Worm (Caenorhabditis elegans): Measurements from ENCODE around the gene F09F9.3.

Gene F09F9.3

ce11 chrX:4136547-4137311 is 15.9 kb upstream of the F09F9.3 start:
- TF ChIP-seq nhr-129 (tag; optimal IDR thresholded peaks at IDR 0.05) (peak; percentile 41), sma-3 (GFP tag; optimal IDR thresholded peaks at IDR 0.05) (no peak)

- TF ChIP-seq nhr-12 (tag; optimal IDR thresholded peaks at IDR 0.05): no peak
- TF ChIP-seq gmeb-1 (tag; optimal IDR thresholded peaks at IDR 0.05): no peak
- no peak for TF ChIP-seq mab-5 (tag; optimal IDR thresholded peaks at IDR 0.05)
- TF ChIP-seq nhr-237 (tag; optimal IDR thresholded peaks at IDR 0.05): no peak
- TF ChIP-seq lsy-2 (tag; optimal IDR thresholded peaks at IDR 0.05): no peak
- TF ChIP-seq fos-1 (tag; optimal IDR thresholded peaks at IDR 0.05): no peak
- TF ChIP-seq blmp-1 (tag; optimal IDR thresholded peaks at IDR 0.05; ENCODE audit: insufficient read depth): no peak
- no peak for TF ChIP-seq unc-62 (GFP tag; optimal IDR thresholded peaks at IDR 0.05)
- TF ChIP-seq ceh-82 (tag; optimal IDR thresholded peaks at IDR 0.05): no peak
- TF ChIP-seq mbf-1 (tag; optimal IDR thresholded peaks at IDR 0.05): no peak
- no peak for TF ChIP-seq nhr-77 (tag; optimal IDR thresholded peaks at IDR 0.05)
- no peak for TF ChIP-seq nhr-25 (tag; optimal IDR thresholded peaks at IDR 0.05)
- no peak for TF ChIP-seq sma-3 (GFP tag; optimal IDR thresholded peaks at IDR 0.05)
- TF ChIP-seq R02D3.7 (tag; optimal IDR thresholded peaks at IDR 0.05): no peak
- TF ChIP-seq nhr-6 (tag; optimal IDR thresholded peaks at IDR 0.05): no peak
- TF ChIP-seq ztf-11 (tag; optimal IDR thresholded peaks at IDR 0.05): no peak
- TF ChIP-seq ama-1 (optimal IDR thresholded peaks at IDR 0.05): no peak
- TF ChIP-seq mdl-1 (tag; optimal IDR thresholded peaks at IDR 0.05): no peak
- TF ChIP-seq crh-2 (tag; optimal IDR thresholded peaks at IDR 0.05): no peak
Measured at ce11 chrX:4134855-4135254, 14.0 kb upstream of the F09F9.3 start, which contains the start of gene ZK470.2. ZK470.2 (plus strand) TSS chrX:4135155.

ce11 chrX:4133378-4133777 is 12.5 kb upstream of the F09F9.3 start:
- TF ChIP-seq unc-55 (GFP tag; optimal IDR thresholded peaks at IDR 0.05) (no peak), mbf-1 (tag; optimal IDR thresholded peaks at IDR 0.05) (no peak), gmeb-1 (tag; optimal IDR thresholded peaks at IDR 0.05) (no peak), mdl-1 (tag; optimal IDR thresholded peaks at IDR 0.05) (no peak), fos-1 (tag; optimal IDR thresholded peaks at IDR 0.05) (peak; percentile 6), crh-2 (tag; optimal IDR thresholded peaks at IDR 0.05) (peak; percentile 41), nhr-11 (tag; optimal IDR thresholded peaks at IDR 0.05) (no peak)

- no peak for TF ChIP-seq elt-3 (tag; optimal IDR thresholded peaks at IDR 0.05)
- TF ChIP-seq nhr-6 (tag; optimal IDR thresholded peaks at IDR 0.05): peak; percentile 6
- no peak for TF ChIP-seq ztf-11 (tag; optimal IDR thresholded peaks at IDR 0.05)
- TF ChIP-seq nhr-129 (tag; optimal IDR thresholded peaks at IDR 0.05): peak; percentile 77
- no peak for TF ChIP-seq nhr-77 (tag; optimal IDR thresholded peaks at IDR 0.05)
- TF ChIP-seq mab-5 (tag; optimal IDR thresholded peaks at IDR 0.05): no peak
- TF ChIP-seq sma-3 (GFP tag; optimal IDR thresholded peaks at IDR 0.05): peak; percentile 86
- peak; percentile 61 for TF ChIP-seq F13H6.1 (tag; optimal IDR thresholded peaks at IDR 0.05)
- TF ChIP-seq R02D3.7 (tag; optimal IDR thresholded peaks at IDR 0.05): no peak
- TF ChIP-seq nhr-25 (tag; optimal IDR thresholded peaks at IDR 0.05): peak; percentile 88
- peak; percentile 33 for TF ChIP-seq ztf-4 (tag; optimal IDR thresholded peaks at IDR 0.05)
- TF ChIP-seq elt-1 (tag; optimal IDR thresholded peaks at IDR 0.05): no peak
- no peak for TF ChIP-seq lin-11 (tag; optimal IDR thresholded peaks at IDR 0.05)
- TF ChIP-seq unc-62 (GFP tag; optimal IDR thresholded peaks at IDR 0.05): no peak
- no peak for TF ChIP-seq nhr-11 (tag; optimal IDR thresholded peaks at IDR 0.05)
- TF ChIP-seq mdl-1 (tag; optimal IDR thresholded peaks at IDR 0.05): no peak
- peak; percentile 93 for TF ChIP-seq nhr-21 (tag; optimal IDR thresholded peaks at IDR 0.05)
- no peak for TF ChIP-seq C34F6.9 (tag; optimal IDR thresholded peaks at IDR 0.05)
- TF ChIP-seq nhr-12 (tag; optimal IDR thresholded peaks at IDR 0.05): no peak
- TF ChIP-seq fos-1 (tag; optimal IDR thresholded peaks at IDR 0.05): no peak
- TF ChIP-seq sem-4 (tag; optimal IDR thresholded peaks at IDR 0.05): no peak
- TF ChIP-seq blmp-1 (tag; optimal IDR thresholded peaks at IDR 0.05; ENCODE audit: insufficient read depth): peak; percentile 95
- no peak for TF ChIP-seq snpc-4 (tag; optimal IDR thresholded peaks at IDR 0.05)
- no peak for TF ChIP-seq peb-1 (tag; optimal IDR thresholded peaks at IDR 0.05)
- peak in 1 of 2 experiments; percentile 52 for TF ChIP-seq lsy-2 (tag; optimal IDR thresholded peaks at IDR 0.05)
- TF ChIP-seq egl-27 (tag; optimal IDR thresholded peaks at IDR 0.05): peak; percentile 53
- TF ChIP-seq skn-1 (tag; optimal IDR thresholded peaks at IDR 0.05): no peak
- TF ChIP-seq crh-2 (tag; optimal IDR thresholded peaks at IDR 0.05): peak; percentile 59
- no peak for TF ChIP-seq unc-55 (GFP tag; optimal IDR thresholded peaks at IDR 0.05)
- peak; percentile 33 for TF ChIP-seq Y55F3AM.14 (GFP tag; optimal IDR thresholded peaks at IDR 0.05)
- no peak for TF ChIP-seq zag-1 (tag; optimal IDR thresholded peaks at IDR 0.05)
- TF ChIP-seq ztf-1 (GFP tag; conservative IDR thresholded peaks at IDR 0.05): no peak
- no peak for TF ChIP-seq aly-2 (tag; optimal IDR thresholded peaks at IDR 0.05)
- TF ChIP-seq dmd-4 (tag; optimal IDR thresholded peaks at IDR 0.05): no peak
- TF ChIP-seq sma-9 (GFP tag; optimal IDR thresholded peaks at IDR 0.05): peak; percentile 94
- TF ChIP-seq sma-9 (tag; optimal IDR thresholded peaks at IDR 0.05): no peak
- no peak for TF ChIP-seq mbf-1 (tag; optimal IDR thresholded peaks at IDR 0.05)
Measured at ce11 chrX:4132243-4132642, 11.4 kb upstream of the F09F9.3 start.
